Worm (Caenorhabditis elegans): Measurements from ENCODE around the gene phy-4.

DNA sequence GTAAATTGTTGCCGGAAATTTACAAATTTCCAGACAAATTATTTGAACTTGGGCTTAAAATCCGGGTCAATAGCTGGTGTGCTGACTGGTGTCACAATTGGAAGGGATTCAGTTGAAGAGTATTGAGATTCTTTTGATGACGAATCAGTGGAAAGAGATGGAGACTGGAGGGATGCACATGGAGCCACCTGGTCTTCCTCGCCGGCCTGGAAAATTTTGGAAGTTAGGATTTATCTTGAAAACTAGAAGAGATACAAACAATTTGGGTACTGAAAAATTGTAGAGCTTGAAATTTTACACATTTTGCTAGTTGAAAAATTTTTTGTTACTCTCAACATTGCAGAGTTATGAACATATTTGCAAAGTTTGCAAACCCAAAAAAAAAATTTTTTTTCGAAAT lies 6.7 kb upstream of the phy-4 start:
- TF ChIP-seq unc-62 (GFP tag; optimal IDR thresholded peaks at IDR 0.05) (no peak), aptf-3 (GFP tag; IDR thresholded peaks at IDR 0.05) (0 out of 2 replicates have a peak, but pooled peaks have one; percentile 46), B0336.3 (GFP tag; IDR thresholded peaks at IDR 0.05) (no peak; the same call in 1 of the 2 replicates), nfya-1 (tag; optimal IDR thresholded peaks at IDR 0.05; ENCODE audit: borderline replicate concordance, insufficient read depth) (no peak), ama-1 (optimal IDR thresholded peaks at IDR 0.05) (peak; percentile 77), ama-1 (GFP tag; optimal IDR thresholded peaks at IDR 0.05) (no peak), B0019.2 (GFP tag; conservative IDR thresholded peaks at IDR 0.05) (no peak), K11D2.4 (GFP tag; IDR thresholded peaks at IDR 0.05) (no peak), lsl-1 (GFP tag; optimal IDR thresholded peaks at IDR 0.05) (no peak), snpc-4 (GFP tag; optimal IDR thresholded peaks at IDR 0.05) (no peak), snpc-4 (tag; optimal IDR thresholded peaks at IDR 0.05) (no peak), madf-10 (tag; optimal IDR thresholded peaks at IDR 0.05) (no peak)

Data from whole organism, young adult.